Worm (Caenorhabditis elegans) whole organism, L4/young adult: ENCODE results near the gene lgc-37.

Experiments
- W03F9.2 ChIP-seq: fragments of 150-350 bp; optimal IDR thresholded peaks from 2 replicates; lab custom pipeline; 2014; ENCODE audit warnings: missing biosample characterization, missing genetic modification characterization
- dao-5 ChIP-seq: sonication (generic microtip); optimal IDR thresholded peaks from 2 replicates; lab custom pipeline; 2016; ENCODE audit warnings: missing genotype, missing genetic modification characterization, moderate library complexity, missing compliant biosample characterization
- him-1 ChIP-seq: sonication (generic microtip); optimal IDR thresholded peaks from 2 replicates; lab custom pipeline; 2016; ENCODE audit warnings: missing genotype, missing genetic modification reagents, missing genetic modification characterization, missing compliant biosample characterization

Gene lgc-37

DNA sequence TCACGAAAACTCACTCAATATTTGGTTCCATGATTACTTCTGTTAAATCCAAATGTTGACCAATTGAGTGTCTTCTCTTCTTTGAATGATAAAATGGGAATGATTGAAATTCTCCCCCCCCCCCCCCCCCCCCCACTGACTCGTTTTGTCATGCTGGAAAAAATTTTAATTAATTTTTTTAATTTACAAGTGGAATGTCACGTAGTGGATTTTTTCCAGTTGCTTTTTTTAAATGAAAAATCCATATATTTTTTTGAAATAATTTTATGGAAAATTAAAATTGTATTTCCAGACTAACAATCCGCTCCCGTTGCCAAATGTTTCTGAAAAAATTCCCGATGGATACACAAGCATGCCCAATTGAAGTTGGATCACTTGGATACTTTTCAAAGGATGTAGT lies 4.5 kb downstream of the lgc-37 start, which contains the start of gene BE10.1:
BE10.1 (minus strand) TSS at position 101 of the 400 bp plus-strand sequence.
- TF ChIP-seq him-1 (tag; lab: Kevin White, UChicago) (no peak), dao-5 (tag; lab: Kevin White, UChicago) (no peak), W03F9.2 (tag; lab: Kevin White, UChicago) (no peak)

DNA sequence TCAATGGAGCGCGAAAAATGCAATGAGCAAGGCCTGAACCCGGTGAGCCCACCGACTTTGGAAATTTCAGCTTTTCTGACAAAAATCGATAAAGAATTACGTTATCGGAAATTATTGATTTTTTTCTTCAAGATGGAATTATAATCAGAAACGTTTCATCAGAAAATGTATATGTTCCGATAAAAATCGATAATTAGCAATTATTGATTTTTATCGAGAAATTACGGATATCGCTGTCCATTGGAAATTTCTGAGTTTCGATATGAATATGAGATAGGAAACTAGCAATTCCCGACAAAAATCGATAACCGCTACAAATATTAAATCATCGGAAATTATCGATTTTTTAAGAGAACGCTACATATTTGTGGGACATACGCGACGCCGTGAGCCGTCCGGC lies 9.2 kb downstream of the lgc-37 start:
- TF ChIP-seq W03F9.2 (tag; lab: Kevin White, UChicago) (no peak), dao-5 (tag; lab: Kevin White, UChicago) (no peak), him-1 (tag; lab: Kevin White, UChicago) (no peak)

DNA sequence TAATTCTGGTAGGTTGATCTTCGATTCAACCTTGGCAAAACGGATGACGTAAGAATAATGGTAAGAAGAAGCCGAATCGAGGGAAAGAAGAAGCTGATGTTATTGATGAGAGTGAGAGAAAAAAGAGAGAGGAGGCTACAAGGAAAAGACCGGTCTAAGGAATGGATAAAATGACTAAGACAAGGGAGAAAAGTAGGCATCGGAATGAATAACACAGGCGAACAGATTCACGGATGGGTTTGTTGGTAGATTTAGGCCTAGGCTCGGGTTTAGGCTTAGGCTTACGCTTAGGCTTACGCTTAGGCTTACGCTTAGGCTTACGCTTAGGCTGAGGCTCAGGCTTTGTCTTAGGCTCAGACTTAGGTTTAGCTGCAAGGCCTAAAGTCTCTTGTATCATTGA lies 13.5 kb downstream of the lgc-37 start, which contains the start of gene agmo-1:
agmo-1 (minus strand) TSS at position 101 of the 400 bp plus-strand sequence.
- TF ChIP-seq W03F9.2 (tag; lab: Kevin White, UChicago), result no peak
- TF ChIP-seq him-1 (tag; lab: Kevin White, UChicago), result no peak
- TF ChIP-seq dao-5 (tag; lab: Kevin White, UChicago), result no peak

DNA sequence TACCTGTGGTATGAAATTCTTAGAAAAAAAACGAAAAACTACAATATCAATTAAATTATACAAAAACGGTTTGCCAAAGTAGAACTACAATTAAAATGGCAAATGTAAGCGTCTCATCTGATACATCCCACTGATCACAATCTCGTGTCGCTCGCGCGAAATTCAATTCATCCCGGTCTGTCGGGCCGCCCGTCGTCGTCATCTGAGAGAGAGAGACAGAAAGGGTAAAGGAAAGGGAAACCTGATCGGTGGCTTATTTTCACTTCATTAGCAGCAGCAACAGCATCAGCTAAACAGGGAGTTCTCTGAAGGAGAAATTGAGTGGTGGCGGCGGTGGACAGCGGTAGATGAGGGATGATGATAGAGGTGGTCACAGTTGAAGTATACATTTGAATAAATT lies 15.6 kb downstream of the lgc-37 start:
- no peak for TF ChIP-seq him-1 (tag; lab: Kevin White, UChicago)
- no peak for TF ChIP-seq dao-5 (tag; lab: Kevin White, UChicago)
- TF ChIP-seq W03F9.2 (tag; lab: Kevin White, UChicago), result no peak

DNA sequence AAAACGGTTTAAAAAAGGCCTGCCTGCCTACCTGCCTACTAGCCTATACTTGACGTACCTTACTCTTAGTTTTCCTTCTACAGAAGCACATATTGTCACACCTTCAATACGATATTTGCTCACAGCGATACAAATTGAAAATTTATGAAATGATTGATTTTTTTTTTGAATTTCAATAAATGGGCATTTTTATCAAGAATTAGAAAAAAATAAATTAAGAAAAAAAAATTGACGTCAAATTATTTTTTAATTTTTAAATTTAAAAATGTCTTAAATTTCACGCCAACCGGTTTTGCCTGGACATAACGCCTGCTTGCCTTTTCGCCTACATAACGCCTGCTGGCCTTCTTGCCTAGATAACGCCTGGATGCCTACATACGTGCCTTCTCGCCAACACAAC lies 21.8 kb downstream of the lgc-37 start, which contains the start of gene BE10.5:
BE10.5 (minus strand) TSS at position 101 of the 400 bp plus-strand sequence.
- TF ChIP-seq W03F9.2 (tag; lab: Kevin White, UChicago) (no peak), him-1 (tag; lab: Kevin White, UChicago) (no peak), dao-5 (tag; lab: Kevin White, UChicago) (no peak)

DNA sequence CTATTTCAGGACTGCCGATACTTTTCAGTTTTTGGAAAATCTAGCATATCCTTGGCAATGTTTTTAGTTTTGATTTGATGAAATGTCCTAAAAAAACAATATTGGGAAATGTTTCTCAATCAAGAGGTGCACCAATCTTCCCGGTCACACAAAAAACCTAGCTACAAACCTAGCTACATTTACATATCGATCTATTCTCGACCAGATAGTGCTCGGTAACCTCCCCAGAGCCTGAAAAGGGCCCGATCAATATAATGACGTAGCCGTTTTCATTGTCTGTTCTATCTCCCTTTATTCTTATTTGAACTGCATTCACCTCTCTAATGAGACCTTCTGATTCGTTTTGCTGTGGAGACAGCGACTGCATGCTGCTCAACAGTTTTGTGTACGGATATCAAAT lies 22.8 kb downstream of the lgc-37 start, which contains the start of gene BE10.3:
BE10.3 (plus strand) TSS at position 301 of the 400 bp plus-strand sequence.
- TF ChIP-seq W03F9.2 (tag; lab: Kevin White, UChicago) (no peak), dao-5 (tag; lab: Kevin White, UChicago) (no peak), him-1 (tag; lab: Kevin White, UChicago) (no peak)

DNA sequence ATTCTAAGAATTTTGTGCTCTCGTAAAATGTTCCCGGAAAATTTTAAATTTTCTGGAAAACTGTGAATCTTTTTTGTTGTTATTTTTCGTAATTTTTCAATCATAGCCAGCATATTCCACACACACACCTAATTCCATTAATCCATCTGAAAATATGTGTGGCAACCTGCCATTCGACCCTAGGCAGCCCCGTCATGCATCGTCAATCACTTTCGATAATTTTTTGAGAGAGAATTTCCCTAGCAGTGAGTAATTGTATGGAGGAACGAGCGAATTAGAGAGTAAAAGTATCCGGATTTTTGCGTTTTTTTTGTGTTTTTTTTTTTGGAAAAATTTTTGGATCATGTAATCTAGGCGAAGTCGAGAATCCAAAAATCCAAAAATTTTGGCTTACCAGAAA lies 28.2 kb downstream of the lgc-37 start, which contains the start of gene BE10.4:
BE10.4 (plus strand) TSS at position 301 of the 400 bp plus-strand sequence.
- TF ChIP-seq him-1 (tag; lab: Kevin White, UChicago) (no peak), W03F9.2 (tag; lab: Kevin White, UChicago) (no peak), dao-5 (tag; lab: Kevin White, UChicago) (no peak)

DNA sequence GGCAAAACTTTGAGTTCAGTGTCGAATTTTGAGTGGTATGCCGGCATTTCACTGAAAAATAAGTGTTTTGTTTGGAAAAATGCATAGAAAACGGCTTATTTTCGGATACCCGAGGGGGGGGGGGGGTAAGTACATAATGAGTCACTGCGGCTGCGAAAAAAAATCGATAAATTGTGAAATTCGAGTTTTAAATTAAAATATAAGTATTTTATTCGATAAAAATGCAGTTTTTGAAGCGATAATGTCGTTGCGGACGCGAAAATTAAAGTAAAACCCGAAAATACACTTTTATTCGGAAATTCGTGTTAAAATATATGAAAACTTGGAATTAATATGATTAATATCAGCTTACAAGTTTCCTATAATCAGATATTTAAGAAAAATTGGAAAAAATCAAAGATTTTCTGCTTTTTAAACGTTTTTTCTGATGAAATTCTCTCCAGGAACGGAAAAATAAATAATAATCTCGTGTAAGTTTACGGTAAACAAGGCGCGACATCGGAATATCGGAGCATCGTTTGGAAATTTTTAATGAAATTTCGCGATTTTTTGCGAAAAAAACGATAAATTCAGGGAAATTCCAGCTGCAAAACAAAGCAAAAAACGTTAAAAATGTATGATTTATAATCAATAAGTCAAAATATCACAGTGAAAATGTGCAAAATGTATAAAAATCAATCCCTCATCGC lies 33.2 kb downstream of the lgc-37 start, which contains the start of gene arx-5:
arx-5 (minus strand) TSS at position 51 of the 689 bp plus-strand sequence.
- TF ChIP-seq him-1 (tag; lab: Kevin White, UChicago) (no peak), dao-5 (tag; lab: Kevin White, UChicago) (no peak), W03F9.2 (tag; lab: Kevin White, UChicago) (no peak)

DNA sequence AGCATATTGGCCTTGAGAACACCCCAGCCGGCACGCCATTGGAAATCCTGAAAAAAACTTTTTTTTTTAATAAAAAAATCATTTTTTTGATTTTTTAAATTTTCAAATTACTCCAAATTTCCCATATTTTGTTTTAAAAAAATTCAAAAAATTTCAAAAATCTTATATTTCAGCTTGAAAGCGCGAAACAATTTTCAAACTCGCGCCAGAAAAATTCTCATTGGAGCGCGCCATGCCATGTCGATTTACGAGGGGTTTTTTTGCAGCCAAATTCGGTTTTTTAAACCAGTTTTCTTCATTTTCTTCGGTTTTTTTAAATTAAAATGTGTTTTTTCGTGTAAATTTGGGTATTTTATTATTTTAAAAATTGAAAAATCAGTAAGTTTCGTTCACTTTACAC lies 34.2 kb downstream of the lgc-37 start:
- TF ChIP-seq dao-5 (tag; lab: Kevin White, UChicago) (no peak), him-1 (tag; lab: Kevin White, UChicago) (no peak), W03F9.2 (tag; lab: Kevin White, UChicago) (no peak)

DNA sequence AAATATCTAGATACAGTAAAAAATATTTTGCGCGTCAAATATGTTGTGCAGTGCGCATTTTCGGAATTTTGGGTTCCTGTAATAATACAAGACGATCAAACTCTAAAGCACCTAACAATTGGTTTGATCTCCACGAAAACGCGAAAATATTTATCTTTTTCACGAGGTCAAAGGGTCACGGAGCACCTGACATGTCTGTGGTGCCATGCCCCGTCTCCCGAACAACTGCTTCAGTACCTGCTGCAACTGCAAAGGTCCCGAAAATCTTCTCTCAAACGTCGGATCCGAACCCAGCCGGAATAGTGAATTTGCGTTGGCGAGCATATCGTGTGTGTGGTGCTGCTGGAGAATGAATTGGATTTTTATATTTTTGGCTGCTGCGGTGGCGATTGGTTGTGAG lies 35.0 kb downstream of the lgc-37 start, which contains the start of the genes Y37D8A.2 and Y37D8A.25:
Y37D8A.2 (plus strand) TSS at position 285 of the 400 bp plus-strand sequence.
Y37D8A.25 (minus strand) TSS at position 345 of the 400 bp plus-strand sequence.
- no peak for TF ChIP-seq him-1 (tag; lab: Kevin White, UChicago)
- no peak for TF ChIP-seq dao-5 (tag; lab: Kevin White, UChicago)
- TF ChIP-seq W03F9.2 (tag; lab: Kevin White, UChicago), result no peak

DNA sequence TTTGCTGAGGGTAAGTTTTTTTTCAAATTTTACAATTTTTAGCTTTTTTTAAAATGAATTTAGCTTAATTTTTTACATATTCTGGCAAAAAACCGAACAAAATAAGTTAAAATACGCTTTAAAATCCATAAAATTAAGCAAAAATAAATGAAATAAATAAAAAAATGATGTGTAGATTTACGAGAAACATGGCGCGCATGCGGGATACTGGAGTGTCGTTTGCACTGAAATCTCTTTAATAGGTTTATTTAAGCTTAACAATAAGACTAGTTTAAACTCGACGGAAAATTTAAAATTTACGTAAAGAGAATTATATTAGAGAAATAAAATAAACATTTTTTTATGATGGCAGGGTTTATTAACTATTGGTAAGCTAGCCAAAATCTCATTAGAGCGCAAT lies 36.4 kb downstream of the lgc-37 start:
- no peak for TF ChIP-seq him-1 (tag; lab: Kevin White, UChicago)
- no peak for TF ChIP-seq dao-5 (tag; lab: Kevin White, UChicago)
- TF ChIP-seq W03F9.2 (tag; lab: Kevin White, UChicago), result no peak

DNA sequence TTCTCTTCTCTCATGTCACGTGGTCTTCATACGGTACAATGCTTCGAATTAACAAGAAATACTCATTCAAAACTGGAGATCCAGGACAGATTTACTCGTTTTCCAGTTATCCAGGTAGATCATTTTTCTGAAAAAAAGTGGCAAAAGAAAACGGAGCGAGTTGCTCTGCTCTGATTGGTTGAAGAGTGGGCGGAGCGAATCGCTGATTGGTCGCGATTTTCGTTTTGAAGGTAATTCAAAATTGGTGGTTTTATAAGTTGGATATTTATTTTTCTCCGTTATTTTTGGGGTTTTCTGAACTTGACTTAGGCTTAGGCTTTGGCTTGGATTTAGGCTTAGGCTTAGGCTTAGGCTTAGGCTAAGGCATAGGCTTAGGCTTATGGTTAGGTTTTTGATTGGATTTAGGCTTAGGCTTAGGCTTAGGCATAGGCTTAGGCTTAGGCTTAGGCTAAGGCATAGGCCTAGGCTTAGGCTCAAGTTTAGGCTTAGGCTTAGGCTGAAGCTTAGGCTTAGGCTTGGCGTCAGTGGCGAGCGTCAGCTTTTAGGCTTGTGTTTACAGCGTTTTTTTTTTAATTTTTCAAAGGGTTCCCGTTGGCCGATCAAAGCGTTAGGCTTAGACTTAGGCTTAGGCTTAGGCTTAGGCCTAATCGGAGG lies 37.8 kb downstream of the lgc-37 start:
- no peak for TF ChIP-seq dao-5 (tag; lab: Kevin White, UChicago)
- no peak for TF ChIP-seq him-1 (tag; lab: Kevin White, UChicago)
- no peak for TF ChIP-seq W03F9.2 (tag; lab: Kevin White, UChicago)

DNA sequence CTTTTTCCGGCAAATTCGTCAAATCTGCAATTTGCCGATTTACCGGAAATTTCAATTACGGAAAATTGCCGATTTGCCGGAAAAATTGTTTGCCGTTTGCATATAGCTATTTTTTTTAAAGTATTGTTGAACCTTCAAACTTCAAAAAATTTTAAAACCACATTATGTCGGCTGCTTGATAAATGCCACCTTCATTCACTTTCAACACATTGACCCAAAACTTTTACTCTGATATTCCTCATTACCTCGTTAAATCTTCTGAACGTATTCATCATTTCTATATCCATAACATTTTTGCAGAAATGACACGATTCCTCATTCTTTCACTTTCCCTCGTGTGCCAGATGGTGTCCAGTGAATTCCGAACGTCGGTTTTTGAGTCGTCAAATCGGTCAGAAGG lies 44.1 kb downstream of the lgc-37 start, which contains the start of gene Y37D8A.3:
Y37D8A.3 (plus strand) TSS at position 301 of the 400 bp plus-strand sequence.
- no peak for TF ChIP-seq W03F9.2 (tag; lab: Kevin White, UChicago)
